Worm (Caenorhabditis elegans) whole organism, late embryonic: Measurements from ENCODE around the gene idpp-13.

Experiments
- ama-1 ChIP-seq: fragments of 150-350 bp; optimal IDR thresholded peaks from 2 replicates; lab custom pipeline; 2014
- ceh-6 ChIP-seq: fragments of 200-800 bp; sonication (Bioruptor generic); optimal IDR thresholded peaks from 2 replicates; lab custom pipeline; 2018; ENCODE audit warnings: mild to moderate bottlenecking, missing genetic modification characterization, missing compliant biosample characterization
- dve-1 ChIP-seq: sonication (generic microtip); optimal IDR thresholded peaks from 2 replicates; lab custom pipeline; 2017; ENCODE audit warnings: antibody characterized with exemption, mild to moderate bottlenecking, missing genetic modification characterization, missing compliant biosample characterization
- ets-4 ChIP-seq: sonication (generic microtip); optimal IDR thresholded peaks from 2 replicates; lab custom pipeline; 2016; ENCODE audit warnings: missing genetic modification characterization, missing compliant biosample characterization
- pax-1 ChIP-seq: fragments of 150-350 bp; optimal IDR thresholded peaks from 2 replicates; lab custom pipeline; 2014; ENCODE audit warnings: missing biosample characterization, missing genetic modification characterization
- ref-2 ChIP-seq: sonication (generic microtip); optimal IDR thresholded peaks from 2 replicates; lab custom pipeline; 2016; ENCODE audit warnings: missing genetic modification characterization, missing compliant biosample characterization
- unc-55 ChIP-seq: sonication (generic microtip); optimal IDR thresholded peaks from 2 replicates; lab custom pipeline; 2017; ENCODE audit warnings: missing biosample characterization, missing genetic modification reagents, missing genetic modification characterization

ce11 chrIII:868866-869265 lies 47.9 kb downstream of the idpp-13 start:
- TF ChIP-seq dve-1 (no peak), pax-1 (tag; lab: Kevin White, UChicago) (no peak), ama-1 (lab: Kevin White, UChicago) (no peak), ceh-6 (GFP tag; lab: Kevin White, UChicago) (no peak), ref-2 (tag; lab: Kevin White, UChicago) (no peak), ets-4 (tag; lab: Kevin White, UChicago) (no peak), unc-55 (no peak)
